Worm (Caenorhabditis elegans) whole organism, L1 larva: ENCODE results near the gene golg-2.

Experiments used
- C04F5.9 ChIP-seq: sonication (generic microtip); optimal IDR thresholded peaks from 2 replicates; lab custom pipeline; 2016; ENCODE audit warnings: missing genetic modification characterization, missing compliant biosample characterization
- F16B12.6 ChIP-seq: fragments of 150-350 bp; optimal IDR thresholded peaks from 2 replicates; lab custom pipeline; 2014; ENCODE audit warnings: missing biosample characterization, missing genetic modification characterization
- Y116A8C.19 ChIP-seq: sonication (generic microtip); optimal IDR thresholded peaks from 2 replicates; lab custom pipeline; 2016; ENCODE audit warnings: missing compliant biosample characterization, missing genetic modification characterization, borderline replicate concordance
- aha-1 ChIP-seq: fragments of 150-350 bp; optimal IDR thresholded peaks from 2 replicates; lab custom pipeline; 2014; ENCODE audit warnings: missing biosample characterization, missing genetic modification characterization
- alr-1 ChIP-seq: fragments of 200-800 bp; sonication (Bioruptor generic); optimal IDR thresholded peaks from 2 replicates; lab custom pipeline; 2018; ENCODE audit warnings: borderline replicate concordance, mild to moderate bottlenecking, missing genetic modification characterization, missing compliant biosample characterization
- ceh-8 ChIP-seq: fragments of 200-800 bp; sonication (Bioruptor generic); optimal IDR thresholded peaks from 2 replicates; lab custom pipeline; 2018; ENCODE audit warnings: mild to moderate bottlenecking, missing genetic modification characterization, moderate library complexity, missing compliant biosample characterization
- ceh-82 ChIP-seq, 3 experiments: fragments of 150-350 bp in 1 of 3; sonication (generic microtip) in 2 of 3; optimal IDR thresholded peaks; 2 replicates each; lab custom pipeline; 2014 to 2017; ENCODE audit warnings: missing biosample characterization in 3 of 3, missing genetic modification characterization in 3 of 3
- ceh-88 ChIP-seq: fragments of 200-800 bp; sonication (Bioruptor generic); IDR thresholded peaks from 2 replicates; pipeline ENCODE4 v1.3.6; 2022; ENCODE audit warnings: missing genetic modification characterization, missing compliant biosample characterization
- dpl-1 ChIP-seq, 3 experiments: fragments of 150-350 bp in 2 of 3; sonication (generic microtip) in 1 of 3; optimal IDR thresholded peaks; 2 replicates each; lab custom pipeline; 2014 to 2017; ENCODE audit warnings: missing biosample characterization in 3 of 3, missing genetic modification characterization in 3 of 3, missing genetic modification reagents in 3 of 3
- egl-13 ChIP-seq: sonication (generic microtip); optimal IDR thresholded peaks from 2 replicates; lab custom pipeline; 2016; ENCODE audit warnings: missing genotype, missing genetic modification reagents, missing genetic modification characterization, missing compliant biosample characterization
- egl-27 ChIP-seq, 2 experiments: fragments of 150-350 bp in 1 of 2; sonication (generic microtip); optimal IDR thresholded peaks; 3 replicates each; lab custom pipeline; 2017 to 2018; ENCODE audit warnings: missing biosample characterization in 2 of 2, missing genetic modification characterization in 2 of 2, missing genetic modification reagents in 2 of 2
- elt-2 ChIP-seq: sonication (generic microtip); optimal IDR thresholded peaks from 2 replicates; lab custom pipeline; 2016; ENCODE audit warnings: missing genetic modification characterization, mild to moderate bottlenecking, inconsistent platforms, missing compliant biosample characterization, missing genetic modification reagents
- elt-3 ChIP-seq, 6 experiments: fragments of 150-350 bp in 1 of 6; sonication (generic microtip); optimal IDR thresholded peaks; 2 replicates each; lab custom pipeline; 2017 to 2018; ENCODE audit warnings: missing biosample characterization in 6 of 6, missing genetic modification characterization in 6 of 6, inconsistent platforms in 1 of 6
- fkh-10 ChIP-seq: sonication (generic microtip); optimal IDR thresholded peaks from 2 replicates; lab custom pipeline; 2017; ENCODE audit warnings: missing biosample characterization, missing genetic modification reagents, missing genetic modification characterization
- fkh-8 ChIP-seq: sonication (generic microtip); optimal IDR thresholded peaks from 2 replicates; lab custom pipeline; 2016; ENCODE audit warnings: mild to moderate bottlenecking, missing genetic modification characterization, missing compliant biosample characterization
- fos-1 ChIP-seq: fragments of 150-350 bp; optimal IDR thresholded peaks from 2 replicates; lab custom pipeline; 2014; ENCODE audit warnings: missing biosample characterization, missing genetic modification characterization
- grh-1 ChIP-seq: fragments of 200-800 bp; sonication (Bioruptor generic); IDR thresholded peaks from 2 replicates; pipeline ENCODE4 v1.3.6; 2022; ENCODE audit warnings: missing genetic modification reagents, missing genetic modification characterization, missing compliant biosample characterization
- hlh-4 ChIP-seq: sonication (generic microtip); optimal IDR thresholded peaks from 2 replicates; lab custom pipeline; 2016; ENCODE audit warnings: mild to moderate bottlenecking, missing genetic modification characterization, missing compliant biosample characterization
- hpl-2 ChIP-seq: fragments of 150-350 bp; optimal IDR thresholded peaks from 2 replicates; lab custom pipeline; 2014; ENCODE audit warnings: missing biosample characterization, missing genetic modification reagents, missing genetic modification characterization
- irx-1 ChIP-seq: sonication (generic microtip); optimal IDR thresholded peaks from 2 replicates; lab custom pipeline; 2016; ENCODE audit warnings: missing genetic modification characterization, missing compliant biosample characterization
- lin-13 ChIP-seq: fragments of 150-350 bp; optimal IDR thresholded peaks from 2 replicates; lab custom pipeline; 2014; ENCODE audit warnings: missing biosample characterization, missing genetic modification reagents, missing genetic modification characterization
- lin-14 ChIP-seq: fragments of 200-800 bp; sonication (Bioruptor generic); optimal IDR thresholded peaks from 2 replicates; lab custom pipeline; 2018; ENCODE audit warnings: mild to moderate bottlenecking, missing genetic modification characterization, moderate library complexity, missing compliant biosample characterization
- lin-15B ChIP-seq: fragments of 150-350 bp; sonication (generic microtip); optimal IDR thresholded peaks from 3 replicates; lab custom pipeline; 2014; ENCODE audit warnings: missing biosample characterization, missing genetic modification characterization
- lin-35 ChIP-seq, 2 experiments: fragments of 150-350 bp; optimal IDR thresholded peaks; 2 replicates each; lab custom pipeline; 2014; ENCODE audit warnings: missing biosample characterization in 2 of 2, missing genetic modification characterization in 2 of 2, missing genetic modification reagents in 2 of 2
- lin-39 ChIP-seq: fragments of 150-350 bp; optimal IDR thresholded peaks from 2 replicates; lab custom pipeline; 2014; ENCODE audit warnings: missing biosample characterization, missing genetic modification reagents, missing genetic modification characterization
- lir-3 ChIP-seq: sonication (generic microtip); optimal IDR thresholded peaks from 2 replicates; lab custom pipeline; 2016; ENCODE audit warnings: mild to moderate bottlenecking, missing genetic modification characterization, moderate library complexity, missing compliant biosample characterization; ENCODE audit not compliant: poor library complexity
- lsy-2 ChIP-seq, 2 experiments: fragments of 150-350 bp; optimal IDR thresholded peaks; 2 replicates each; lab custom pipeline; 2014; ENCODE audit warnings: missing biosample characterization in 2 of 2, missing genetic modification characterization in 2 of 2
- mab-9 ChIP-seq: fragments of 200-800 bp; sonication (Bioruptor generic); IDR thresholded peaks from 2 replicates; pipeline ENCODE4 v1.3.6; 2022; ENCODE audit warnings: missing genetic modification reagents, missing genetic modification characterization, missing compliant biosample characterization
- nhr-11 ChIP-seq: fragments of 150-350 bp; optimal IDR thresholded peaks from 2 replicates; lab custom pipeline; 2014; ENCODE audit warnings: missing biosample characterization, missing genetic modification characterization
- nhr-12 ChIP-seq: sonication (generic microtip); optimal IDR thresholded peaks from 2 replicates; lab custom pipeline; 2017; ENCODE audit warnings: missing biosample characterization, missing genetic modification characterization
- nhr-19 ChIP-seq: fragments of 200-800 bp; sonication (Bioruptor generic); conservative IDR thresholded peaks from 2 replicates; pipeline ENCODE4 v1.3.6; 2022; ENCODE audit warnings: missing genetic modification characterization, missing compliant biosample characterization
- nhr-20 ChIP-seq: sonication (generic microtip); optimal IDR thresholded peaks from 2 replicates; lab custom pipeline; 2016; ENCODE audit warnings: mild to moderate bottlenecking, missing genetic modification characterization, missing compliant biosample characterization
- nhr-237 ChIP-seq: fragments of 150-350 bp; optimal IDR thresholded peaks from 2 replicates; lab custom pipeline; 2014; ENCODE audit warnings: missing biosample characterization, missing genetic modification characterization
- nhr-28 ChIP-seq: fragments of 150-350 bp; optimal IDR thresholded peaks from 2 replicates; lab custom pipeline; 2014; ENCODE audit warnings: missing biosample characterization, missing genetic modification characterization
- nhr-47 ChIP-seq: sonication (generic microtip); optimal IDR thresholded peaks from 2 replicates; lab custom pipeline; 2016; ENCODE audit warnings: mild to moderate bottlenecking, missing genetic modification characterization, moderate library complexity, missing compliant biosample characterization
- nhr-76 ChIP-seq: sonication (generic microtip); optimal IDR thresholded peaks from 2 replicates; lab custom pipeline; 2017; ENCODE audit warnings: missing biosample characterization, missing genetic modification characterization
- nhr-77 ChIP-seq: fragments of 150-350 bp; optimal IDR thresholded peaks from 2 replicates; lab custom pipeline; 2014; ENCODE audit warnings: missing biosample characterization, missing genetic modification characterization
- nhr-84 ChIP-seq: sonication (generic microtip); optimal IDR thresholded peaks from 2 replicates; lab custom pipeline; 2017; ENCODE audit warnings: missing biosample characterization, missing genetic modification characterization
- nhr-90 ChIP-seq: sonication (generic microtip); optimal IDR thresholded peaks from 2 replicates; lab custom pipeline; 2016; ENCODE audit warnings: mild to moderate bottlenecking, missing genetic modification characterization, missing compliant biosample characterization; ENCODE audit not compliant: poor library complexity
- pag-3 ChIP-seq: sonication (generic microtip); optimal IDR thresholded peaks from 2 replicates; lab custom pipeline; 2017; ENCODE audit warnings: missing genetic modification characterization, mild to moderate bottlenecking, missing compliant biosample characterization, antibody characterized with exemption, borderline replicate concordance; ENCODE audit not compliant: insufficient read depth
- pax-3 ChIP-seq: fragments of 200-800 bp; sonication (Bioruptor generic); optimal IDR thresholded peaks from 2 replicates; lab custom pipeline; 2018; ENCODE audit warnings: mild to moderate bottlenecking, missing genetic modification characterization, moderate library complexity, missing compliant biosample characterization
- rnt-1 ChIP-seq: sonication (generic microtip); optimal IDR thresholded peaks from 2 replicates; lab custom pipeline; 2016; ENCODE audit warnings: mild to moderate bottlenecking, missing genetic modification characterization, moderate library complexity, missing compliant biosample characterization
- skn-1 ChIP-seq: fragments of 150-350 bp; optimal IDR thresholded peaks from 2 replicates; lab custom pipeline; 2014; ENCODE audit warnings: missing biosample characterization, missing genetic modification characterization
- sptf-1 ChIP-seq: fragments of 150-350 bp; optimal IDR thresholded peaks from 2 replicates; lab custom pipeline; 2014; ENCODE audit warnings: missing biosample characterization, missing genetic modification characterization
- sup-37 ChIP-seq: fragments of 200-800 bp; sonication (Bioruptor generic); optimal IDR thresholded peaks from 2 replicates; lab custom pipeline; 2018; ENCODE audit warnings: mild to moderate bottlenecking, missing genetic modification characterization, missing compliant biosample characterization
- tbx-2 ChIP-seq: sonication (generic microtip); optimal IDR thresholded peaks from 2 replicates; lab custom pipeline; 2016; ENCODE audit warnings: missing genetic modification characterization, missing compliant biosample characterization
- unc-62 ChIP-seq: fragments of 150-350 bp; optimal IDR thresholded peaks from 2 replicates; lab custom pipeline; 2014; ENCODE audit warnings: missing biosample characterization, missing genetic modification reagents, missing genetic modification characterization
- unc-86 ChIP-seq: sonication (generic microtip); optimal IDR thresholded peaks from 2 replicates; lab custom pipeline; 2016; ENCODE audit warnings: missing genetic modification characterization, missing compliant biosample characterization
- vab-15 ChIP-seq: sonication (generic microtip); optimal IDR thresholded peaks from 2 replicates; lab custom pipeline; 2017; ENCODE audit warnings: missing genotype, mild to moderate bottlenecking, missing genetic modification characterization, missing compliant biosample characterization
- xbp-1 ChIP-seq: sonication (generic microtip); optimal IDR thresholded peaks from 2 replicates; lab custom pipeline; 2016; ENCODE audit warnings: missing genetic modification characterization, missing compliant biosample characterization
- zag-1 ChIP-seq: fragments of 150-350 bp; optimal IDR thresholded peaks from 2 replicates; lab custom pipeline; 2014; ENCODE audit warnings: missing biosample characterization, missing genetic modification characterization
- ztf-4 ChIP-seq: fragments of 150-350 bp; optimal IDR thresholded peaks from 2 replicates; lab custom pipeline; 2014; ENCODE audit warnings: missing biosample characterization, missing genetic modification characterization

The golg-2 gene

ce11 chrII:5032669-5033068 lies 7.2 kb downstream of the golg-2 start (continued):
- TF ChIP-seq unc-86: peak; percentile 13
- TF ChIP-seq fkh-8 (tag; lab: Kevin White, UChicago): peak; percentile 48
- TF ChIP-seq fkh-10 (GFP tag; lab: Kevin White, UChicago): no peak
- no peak for TF ChIP-seq C04F5.9 (tag; lab: Kevin White, UChicago)
- no peak for TF ChIP-seq egl-13 (tag; lab: Kevin White, UChicago)
- TF ChIP-seq lin-13 (GFP tag; lab: Kevin White, UChicago): peak; percentile 23
- peak; percentile 27 for TF ChIP-seq tbx-2 (tag; lab: Kevin White, UChicago)
- peak; percentile 40 for TF ChIP-seq lin-14 (GFP tag; lab: Kevin White, UChicago)
- no peak for TF ChIP-seq lin-39 (tag; lab: Kevin White, UChicago)
- peak; percentile 60 for TF ChIP-seq elt-2 (tag; lab: Kevin White, UChicago)
- no peak for TF ChIP-seq alr-1 (tag; lab: Kevin White, UChicago)
- no peak for TF ChIP-seq nhr-84 (tag; lab: Kevin White, UChicago)
- TF ChIP-seq nhr-90 (tag; lab: Kevin White, UChicago): peak; percentile 38
- peak; percentile 30 for TF ChIP-seq lir-3 (tag; lab: Kevin White, UChicago)
- TF ChIP-seq nhr-28 (tag; lab: Kevin White, UChicago): no peak
- TF ChIP-seq nhr-19 (GFP tag; lab: Robert Waterston, UW): peak; percentile 70
- TF ChIP-seq Y116A8C.19 (tag; lab: Kevin White, UChicago): no peak
- no peak for TF ChIP-seq hlh-4 (tag; lab: Kevin White, UChicago)
- no peak for TF ChIP-seq lin-15B
- no peak for TF ChIP-seq grh-1 (GFP tag; lab: Robert Waterston, UW)
- TF ChIP-seq rnt-1 (tag; lab: Kevin White, UChicago): peak; percentile 69
- no peak for TF ChIP-seq skn-1 (tag; lab: Kevin White, UChicago)
- TF ChIP-seq fos-1 (tag; lab: Kevin White, UChicago): peak; percentile 55
- no peak for TF ChIP-seq unc-62
- peak; percentile 55 for TF ChIP-seq xbp-1
- TF ChIP-seq zag-1 (tag; lab: Kevin White, UChicago): no peak
- no peak for TF ChIP-seq nhr-12
- peak; percentile 48 for TF ChIP-seq ztf-4 (tag; lab: Kevin White, UChicago)
- no peak for TF ChIP-seq ceh-88 (GFP tag; lab: Robert Waterston, UW)
- TF ChIP-seq nhr-237 (tag; lab: Kevin White, UChicago): no peak
- TF ChIP-seq F16B12.6 (tag; lab: Kevin White, UChicago): peak; percentile 48
- peak in 1 of 3 experiments; percentile 56 for TF ChIP-seq ceh-82 (tag; optimal IDR thresholded peaks at IDR 0.05; lab: Kevin White, UChicago)
- peak; percentile 69 for TF ChIP-seq nhr-20 (tag; lab: Kevin White, UChicago)
- no peak for TF ChIP-seq ceh-8
- TF ChIP-seq pax-3 (tag; lab: Kevin White, UChicago): no peak
- TF ChIP-seq sptf-1: no peak
- peak; percentile 50 to 73 for TF ChIP-seq lsy-2 (tag; optimal IDR thresholded peaks at IDR 0.05; lab: Kevin White, UChicago)
- TF ChIP-seq mab-9 (GFP tag; lab: Robert Waterston, UW): no peak
- TF ChIP-seq egl-27 (tag; optimal IDR thresholded peaks at IDR 0.05; lab: Kevin White, UChicago): no peak
- TF ChIP-seq aha-1 (tag; lab: Kevin White, UChicago): no peak
- TF ChIP-seq dpl-1 (GFP tag; optimal IDR thresholded peaks at IDR 0.05; lab: Kevin White, UChicago): peak in 2 of 3 experiments; percentile 33 to 45
- no peak for TF ChIP-seq nhr-76
- peak in 2 of 6 experiments; percentile 19 to 65 for TF ChIP-seq elt-3 (tag; optimal IDR thresholded peaks at IDR 0.05; lab: Kevin White, UChicago)
- TF ChIP-seq nhr-77 (tag; lab: Kevin White, UChicago): peak; percentile 9
- TF ChIP-seq lin-35 (GFP tag; optimal IDR thresholded peaks at IDR 0.05; lab: Kevin White, UChicago): peak; percentile 49 to 71
- peak; percentile 74 for TF ChIP-seq nhr-47 (tag; lab: Kevin White, UChicago)
- no peak for TF ChIP-seq sup-37 (GFP tag; lab: Kevin White, UChicago)
- TF ChIP-seq pag-3: no peak
- no peak for TF ChIP-seq hpl-2 (GFP tag; lab: Kevin White, UChicago)
- peak; percentile 34 for TF ChIP-seq vab-15 (tag; lab: Kevin White, UChicago)
- peak; percentile 24 for TF ChIP-seq irx-1 (tag; lab: Kevin White, UChicago)
- TF ChIP-seq nhr-11: no peak
